Fruit fly (Drosophila melanogaster) S2 (cell line): ENCODE measurements around the gene Cht10.

ENCODE experiments used
- CG8478 ChIP-seq: fragments of >200 bp; optimal IDR thresholded peaks from 2 replicates; lab custom pipeline; 2018
- CTCF ChIP-seq, 2 experiments: fragments of >200 bp; optimal IDR thresholded peaks; 2 replicates each; lab custom pipeline; 2018

Cht10 gene

dm6 chr2L:23025815-23026214 lies at the start of gene Cht10:
Gene Cht10, minus strand, starts transcription at chr2L:23025915.
- TF ChIP-seq CG8478 (no peak), CTCF (optimal IDR thresholded peaks at IDR 0.05; lab: Kevin White, UChicago) (no peak)

DNA sequence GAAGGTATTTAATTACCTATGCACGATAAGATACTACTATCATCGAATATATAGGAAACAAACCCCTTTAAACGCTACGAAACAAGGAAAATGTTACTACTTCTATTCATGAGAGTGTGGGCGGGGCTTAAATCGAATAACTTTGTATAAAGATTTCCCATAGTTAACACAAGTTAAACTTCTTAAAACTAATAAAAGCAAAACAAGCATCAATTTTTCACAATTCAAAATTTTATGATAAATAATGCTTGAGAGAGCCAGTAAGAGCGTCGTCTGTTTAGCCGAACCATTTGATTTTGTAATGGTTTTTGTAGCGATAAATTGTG lies 43.1 kb upstream of the Cht10 start:
- no peak for TF ChIP-seq CTCF (optimal IDR thresholded peaks at IDR 0.05; lab: Kevin White, UChicago)
- TF ChIP-seq CG8478: no peak

- TF ChIP-seq CTCF (optimal IDR thresholded peaks at IDR 0.05; lab: Kevin White, UChicago): no peak
- no peak for TF ChIP-seq CG8478
Measured at dm6 chr2L:23068051-23068831, 42.5 kb upstream of the Cht10 start, which contains the start of gene Spf45. Gene Spf45, minus strand, starts transcription at chr2L:23068386.

- TF ChIP-seq CG8478 (no peak), CTCF (optimal IDR thresholded peaks at IDR 0.05; lab: Kevin White, UChicago) (no peak)
Measured at dm6 chr2L:23065176-23065575, 39.5 kb upstream of the Cht10 start.

DNA sequence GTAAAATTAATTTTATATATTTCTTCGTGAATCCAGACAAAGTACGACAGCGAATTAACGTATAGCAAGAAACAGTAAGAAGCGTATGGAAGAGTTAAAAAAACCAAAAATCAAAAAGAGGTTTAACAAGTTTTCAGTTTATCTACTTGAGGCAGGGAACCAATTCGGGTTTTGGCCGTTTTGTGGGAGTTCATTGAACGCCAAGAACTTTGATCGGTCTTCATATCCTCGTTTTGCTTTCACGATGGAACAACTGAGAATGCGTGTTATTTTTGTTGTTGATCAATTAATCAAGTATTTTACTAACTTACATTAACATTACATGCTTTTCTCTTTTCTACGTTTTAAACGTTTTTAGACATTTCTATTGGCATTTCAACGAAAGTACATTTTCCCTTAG lies 329 bp downstream of the Cht10 start:
- TF ChIP-seq CG8478 (no peak), CTCF (optimal IDR thresholded peaks at IDR 0.05; lab: Kevin White, UChicago) (no peak)

DNA sequence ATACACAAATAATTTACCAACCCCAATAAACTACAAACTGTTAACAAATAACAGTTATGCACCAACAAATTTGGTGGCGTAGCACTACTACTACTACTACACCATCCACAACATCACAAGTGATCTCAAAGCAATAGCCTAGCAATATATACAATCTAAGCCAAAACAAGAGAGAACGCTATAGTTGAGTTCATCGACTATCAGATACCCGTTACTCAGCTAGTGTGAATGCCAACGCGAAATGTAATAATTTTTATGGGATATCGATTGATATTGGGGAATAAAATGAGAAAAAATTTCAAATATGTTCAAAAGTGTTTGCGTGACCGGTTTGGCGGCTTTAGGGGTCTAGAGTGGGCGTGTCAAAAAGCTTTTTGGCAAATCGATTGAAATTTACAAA lies 1.8 kb downstream of the Cht10 start:
- TF ChIP-seq CG8478 (no peak), CTCF (optimal IDR thresholded peaks at IDR 0.05; lab: Kevin White, UChicago) (no peak)

DNA sequence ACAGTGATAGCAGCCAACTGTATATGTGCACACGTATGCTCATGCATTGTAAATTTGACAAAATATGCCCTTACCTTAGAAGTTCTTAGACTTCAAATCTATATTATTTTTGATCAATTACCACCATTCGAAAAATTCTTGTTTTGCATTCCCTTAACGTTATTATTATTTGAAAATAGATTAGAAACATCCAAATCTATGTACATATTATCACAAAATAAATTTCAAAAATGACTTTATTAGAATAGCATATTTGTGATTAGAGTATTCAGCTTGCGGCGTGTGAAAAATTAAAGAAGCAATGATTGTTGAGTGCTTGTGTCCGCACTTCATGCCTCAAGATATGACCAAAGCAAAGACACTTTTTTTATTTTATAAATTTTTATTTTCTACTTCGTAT lies 31.9 kb downstream of the Cht10 start:
- TF ChIP-seq CG8478 (no peak), CTCF (optimal IDR thresholded peaks at IDR 0.05; lab: Kevin White, UChicago) (no peak)

dm6 chr2L:22981584-22981983 lies 44.1 kb downstream of the Cht10 start, which contains the start of gene cta:
Gene cta, plus strand, starts transcription at chr2L:22981816.
- TF ChIP-seq CG8478 (no peak), CTCF (optimal IDR thresholded peaks at IDR 0.05; lab: Kevin White, UChicago) (no peak)
